Fruit fly (Drosophila melanogaster): Measurements from ENCODE around the gene CG42832.

Gene CG42832

dm6 chr3L:11587720-11588580 is 22.0 kb upstream of the CG42832 start, which contains the start of gene rt (continued):
- no peak for TF ChIP-seq CG7963 (GFP tag; IDR thresholded peaks at IDR 0.05; ENCODE audit: partially characterized antibody)
- TF ChIP-seq CG10543 (GFP tag; optimal IDR thresholded peaks at IDR 0.05), result no peak
- TF ChIP-seq Med (GFP tag), result peak; percentile 52
- TF ChIP-seq CG6683 (GFP tag; optimal IDR thresholded peaks at IDR 0.05), result no peak
- no peak for TF ChIP-seq Aef1 (GFP tag; IDR thresholded peaks at IDR 0.05)
- no peak for TF ChIP-seq eve (GFP tag; optimal IDR thresholded peaks at IDR 0.05)
- no peak for TF ChIP-seq pnt (GFP tag; optimal IDR thresholded peaks at IDR 0.05)
- TF ChIP-seq Dip3 (GFP tag; optimal IDR thresholded peaks at IDR 0.05), result no peak
- TF ChIP-seq hbn (GFP tag; IDR thresholded peaks at IDR 0.05; ENCODE audit: partially characterized antibody), result no peak
- TF ChIP-seq Tbp (GFP tag; optimal IDR thresholded peaks at IDR 0.05), result no peak
- no peak for TF ChIP-seq cas (GFP tag; IDR thresholded peaks at IDR 0.05)
- peak; percentile 24 for TF ChIP-seq bcd (GFP tag; optimal IDR thresholded peaks at IDR 0.05)
- TF ChIP-seq CrebB (tag; optimal IDR thresholded peaks at IDR 0.05), result no peak
- TF ChIP-seq HmgZ (tag; optimal IDR thresholded peaks at IDR 0.05), result no peak
- TF ChIP-seq B-H2 (GFP tag; optimal IDR thresholded peaks at IDR 0.05), result no peak
- 0 out of 3 replicates have a peak, but pooled peaks have one; percentile 19 for TF ChIP-seq CG3726 (GFP tag; IDR thresholded peaks at IDR 0.05)
- TF ChIP-seq wdn (GFP tag; IDR thresholded peaks at IDR 0.05), result no peak
- peak; percentile 48 for TF ChIP-seq CG15269 (tag; optimal IDR thresholded peaks at IDR 0.05)
- TF ChIP-seq CG9727 (GFP tag; optimal IDR thresholded peaks at IDR 0.05), result peak; percentile 64
- TF ChIP-seq CG6654 (GFP tag; optimal IDR thresholded peaks at IDR 0.05), result no peak
- no peak for TF ChIP-seq bowl (GFP tag; IDR thresholded peaks at IDR 0.05)
- TF ChIP-seq zfh1 (GFP tag; IDR thresholded peaks at IDR 0.05), result peak; percentile 67
- TF ChIP-seq exex (tag; optimal IDR thresholded peaks at IDR 0.05), result no peak
- peak; percentile 88 for TF ChIP-seq row (GFP tag; IDR thresholded peaks at IDR 0.05)
- TF ChIP-seq Side (GFP tag; optimal IDR thresholded peaks at IDR 0.05), result no peak
- peak; percentile 38 for TF ChIP-seq CG2875 (GFP tag; optimal IDR thresholded peaks at IDR 0.05)
- no peak for TF ChIP-seq dimm (GFP tag; IDR thresholded peaks at IDR 0.05)
- TF ChIP-seq zfh2 (GFP tag; optimal IDR thresholded peaks at IDR 0.05), result no peak
- peak; percentile 55 for TF ChIP-seq chn (GFP tag; optimal IDR thresholded peaks at IDR 0.05)
- no peak for TF ChIP-seq CG7271 (tag; optimal IDR thresholded peaks at IDR 0.05)
- TF ChIP-seq pan (optimal IDR thresholded peaks at IDR 0.05), result no peak
- no peak for TF ChIP-seq pan (GFP tag; optimal IDR thresholded peaks at IDR 0.05 in 1 of 2, IDR thresholded peaks at IDR 0.05 in 1 of 2)
- peak; percentile 38 for TF ChIP-seq NC2β (GFP tag; optimal IDR thresholded peaks at IDR 0.05)
- no peak for TF ChIP-seq ftz-f1 (GFP tag; optimal IDR thresholded peaks at IDR 0.05)
- TF ChIP-seq CG4854 (GFP tag; optimal IDR thresholded peaks at IDR 0.05), result peak; percentile 4
- no peak for TF ChIP-seq repo (GFP tag; optimal IDR thresholded peaks at IDR 0.05)
- no peak for TF ChIP-seq CG11456 (GFP tag; IDR thresholded peaks at IDR 0.05)
- peak; percentile 42 for TF ChIP-seq tio (GFP tag; optimal IDR thresholded peaks at IDR 0.05)
- TF ChIP-seq CG10462 (GFP tag; optimal IDR thresholded peaks at IDR 0.05), result no peak
- no peak for TF ChIP-seq Abd-B (GFP tag; optimal IDR thresholded peaks at IDR 0.05)
- no peak for TF ChIP-seq unc-4 (GFP tag; IDR thresholded peaks at IDR 0.05; ENCODE audit: partially characterized antibody)
- no peak for TF ChIP-seq fru (optimal IDR thresholded peaks at IDR 0.05)
- peak; percentile 46 for TF ChIP-seq org-1 (GFP tag; optimal IDR thresholded peaks at IDR 0.05)
- peak; percentile 38 for TF ChIP-seq CG16863 (GFP tag; optimal IDR thresholded peaks at IDR 0.05)
- TF ChIP-seq bbx (GFP tag; IDR thresholded peaks at IDR 0.05; ENCODE audit: partially characterized antibody), result no peak
- no peak for TF ChIP-seq btn (GFP tag; optimal IDR thresholded peaks at IDR 0.05)
- peak; percentile 36 for TF ChIP-seq CG18764 (GFP tag; optimal IDR thresholded peaks at IDR 0.05)
- no peak for TF ChIP-seq Bdp1 (GFP tag; optimal IDR thresholded peaks at IDR 0.05)
- peak; percentile 37; the same call in 1 of the 2 replicates for TF ChIP-seq CG5953 (GFP tag; IDR thresholded peaks at IDR 0.05)
- no peak for TF ChIP-seq NK7.1 (GFP tag; optimal IDR thresholded peaks at IDR 0.05)
- TF ChIP-seq Hand (GFP tag; optimal IDR thresholded peaks at IDR 0.05), result no peak

All from whole organism, embryonic.